Worm (Caenorhabditis elegans): ENCODE measurements around the gene F39H12.3.

DNA sequence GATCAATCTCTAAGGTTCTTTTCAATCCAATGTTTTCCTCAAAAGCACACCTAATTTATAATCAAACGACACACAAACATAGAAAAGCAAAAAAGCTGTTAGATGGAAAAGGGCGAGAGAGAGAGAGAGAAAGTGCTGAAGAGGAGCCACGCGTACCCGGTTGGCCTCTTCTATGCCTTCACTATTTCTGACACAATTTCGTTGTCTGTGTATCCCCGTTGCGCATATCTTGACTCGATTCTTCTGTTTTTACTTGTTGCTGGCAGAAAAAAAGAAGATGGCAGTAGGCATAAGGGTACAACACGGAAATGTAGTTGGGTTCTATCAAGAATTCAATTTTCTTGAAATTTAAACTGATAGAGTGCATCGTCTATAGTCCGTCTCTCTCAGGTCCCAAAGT is 13.8 kb downstream of the F39H12.3 start:
- TF ChIP-seq elt-1 (tag; optimal IDR thresholded peaks at IDR 0.05): peak; percentile 14
- no peak for TF ChIP-seq unc-62 (GFP tag; optimal IDR thresholded peaks at IDR 0.05)
- no peak for TF ChIP-seq nhr-77 (tag; optimal IDR thresholded peaks at IDR 0.05)
- TF ChIP-seq mdl-1 (tag; optimal IDR thresholded peaks at IDR 0.05): no peak
- no peak for TF ChIP-seq tbx-2 (tag; optimal IDR thresholded peaks at IDR 0.05)
